Fruit fly (Drosophila melanogaster) whole organism, embryonic: ENCODE measurements around the gene Cnot4.
A peak's percentile ranks its signal among the peaks of the same experiment; 100 is the strongest.

Experiments used
- Atf-2 ChIP-seq: fragments of 200-800 bp; sonication (Bioruptor generic); optimal IDR thresholded peaks from 2 replicates; lab custom pipeline; 2016; ENCODE audit warnings: missing biosample characterization, missing genetic modification characterization
- CG10654 ChIP-seq: fragments of 200-800 bp; sonication (Bioruptor generic); optimal IDR thresholded peaks from 2 replicates; lab custom pipeline; 2016; ENCODE audit warnings: missing biosample characterization, missing genetic modification characterization
- CG12659 ChIP-seq: fragments of 200-800 bp; sonication (Bioruptor generic); optimal IDR thresholded peaks from 3 replicates; lab custom pipeline; 2017; ENCODE audit warnings: mild to moderate bottlenecking, missing biosample characterization, missing genetic modification reagents, missing genetic modification characterization
- CG13296 ChIP-seq: fragments of 200-800 bp; sonication (Bioruptor generic); optimal IDR thresholded peaks from 3 replicates; lab custom pipeline; 2018; ENCODE audit warnings: missing biosample characterization, mild to moderate bottlenecking, missing genetic modification characterization
- CG14667 ChIP-seq: fragments of 200-800 bp; sonication (Bioruptor generic); IDR thresholded peaks from 2 replicates; pipeline ENCODE4 v1.3.6; 2022; ENCODE audit warnings: missing biosample characterization, missing genetic modification characterization
- CG14860 ChIP-seq: fragments of 200-800 bp; sonication (Bioruptor generic); IDR thresholded peaks from 3 replicates; pipeline ENCODE4 v1.3.6; 2022; ENCODE audit warnings: missing biosample characterization, missing genetic modification characterization; ENCODE audit not compliant: partially characterized antibody
- CG17359 ChIP-seq: fragments of 200-800 bp; sonication (Bioruptor generic); optimal IDR thresholded peaks from 3 replicates; lab custom pipeline; 2018; ENCODE audit warnings: missing biosample characterization, mild to moderate bottlenecking, missing genetic modification characterization, moderate library complexity
- CG17829 ChIP-seq: fragments of 200-800 bp; optimal IDR thresholded peaks from 2 replicates; lab custom pipeline; 2019; ENCODE audit warnings: missing biosample characterization, mild to moderate bottlenecking, missing genetic modification characterization, moderate library complexity
- CG17912 ChIP-seq: fragments of 200-800 bp; sonication (Bioruptor generic); optimal IDR thresholded peaks from 2 replicates; lab custom pipeline; 2018; ENCODE audit warnings: missing biosample characterization, mild to moderate bottlenecking, missing genetic modification characterization
- CG18764 ChIP-seq: fragments of 200-800 bp; sonication (Bioruptor generic); optimal IDR thresholded peaks from 3 replicates; lab custom pipeline; 2016; ENCODE audit warnings: missing biosample characterization, missing genetic modification characterization
- CG34422 ChIP-seq: fragments of 200-800 bp; sonication (Bioruptor generic); IDR thresholded peaks from 3 replicates; pipeline ENCODE4 v1.3.6; 2022; ENCODE audit warnings: missing biosample characterization, missing genetic modification characterization
- CG4404 ChIP-seq: fragments of 200-800 bp; sonication (Bioruptor generic); IDR thresholded peaks from 2 replicates; pipeline ENCODE4 v1.3.6; 2022; ENCODE audit warnings: missing biosample characterization, missing genetic modification characterization
- CG7786 ChIP-seq: fragments of 200-800 bp; sonication (Bioruptor generic); optimal IDR thresholded peaks from 2 replicates; lab custom pipeline; 2016; ENCODE audit warnings: missing biosample characterization, missing genetic modification characterization
- CG7928 ChIP-seq: fragments of 200-800 bp; sonication (Bioruptor generic); optimal IDR thresholded peaks from 2 replicates; lab custom pipeline; 2017; ENCODE audit warnings: missing biosample characterization, mild to moderate bottlenecking, missing genetic modification characterization
- CG8388 ChIP-seq: fragments of 200-800 bp; sonication (Bioruptor generic); optimal IDR thresholded peaks from 2 replicates; lab custom pipeline; 2019; ENCODE audit warnings: missing biosample characterization, mild to moderate bottlenecking, missing genetic modification characterization, moderate library complexity
- CG9797 ChIP-seq: fragments of 200-800 bp; sonication (Bioruptor generic); optimal IDR thresholded peaks from 3 replicates; lab custom pipeline; 2018; ENCODE audit warnings: missing biosample characterization, mild to moderate bottlenecking, missing genetic modification characterization
- CG9817 ChIP-seq: fragments of 200-800 bp; sonication (Bioruptor generic); optimal IDR thresholded peaks from 2 replicates; lab custom pipeline; 2018; ENCODE audit warnings: missing biosample characterization, mild to moderate bottlenecking, missing genetic modification characterization, moderate library complexity
- Dad ChIP-seq: fragments of 200-800 bp; sonication (Bioruptor generic); optimal IDR thresholded peaks from 3 replicates; lab custom pipeline; 2016; ENCODE audit warnings: missing biosample characterization, missing genetic modification characterization
- Dek ChIP-seq: fragments of 200-800 bp; sonication (Bioruptor generic); optimal IDR thresholded peaks from 3 replicates; lab custom pipeline; 2019; ENCODE audit warnings: missing biosample characterization, mild to moderate bottlenecking, missing genetic modification characterization, moderate library complexity
- Dip3 ChIP-seq: fragments of 200-800 bp; sonication (Bioruptor generic); optimal IDR thresholded peaks from 3 replicates; lab custom pipeline; 2016; ENCODE audit warnings: missing biosample characterization, missing genetic modification characterization
- HLH54F ChIP-seq: fragments of 200-800 bp; sonication (Bioruptor generic); optimal IDR thresholded peaks from 3 replicates; lab custom pipeline; 2016; ENCODE audit warnings: missing biosample characterization, missing genetic modification characterization
- Hey ChIP-seq: fragments of 200-800 bp; sonication (Bioruptor generic); optimal IDR thresholded peaks from 3 replicates; lab custom pipeline; 2018; ENCODE audit warnings: missing biosample characterization, mild to moderate bottlenecking, missing genetic modification characterization
- Lhr ChIP-seq: fragments of 200-800 bp; sonication (Bioruptor generic); optimal IDR thresholded peaks from 3 replicates; lab custom pipeline; 2017; ENCODE audit warnings: mild to moderate bottlenecking, missing biosample characterization, missing genetic modification reagents, missing genetic modification characterization
- MESR4 ChIP-seq: fragments of 200-800 bp; sonication (Bioruptor generic); optimal IDR thresholded peaks from 2 replicates; lab custom pipeline; 2018; ENCODE audit warnings: missing biosample characterization, mild to moderate bottlenecking, missing genetic modification characterization, moderate library complexity
- Med ChIP-seq: fragments of 200-800 bp; sonication (Bioruptor generic); peaks from one replicate; lab custom pipeline; 2016; ENCODE audit warnings: missing biosample characterization, missing genetic modification characterization, mild to moderate bottlenecking, inconsistent platforms, moderate library complexity
- Meics ChIP-seq: fragments of 200-800 bp; sonication (Bioruptor generic); optimal IDR thresholded peaks from 2 replicates; lab custom pipeline; 2017; ENCODE audit warnings: missing biosample characterization, mild to moderate bottlenecking, missing genetic modification characterization
- Mrtf ChIP-seq: fragments of 200-800 bp; sonication (Bioruptor generic); IDR thresholded peaks from 3 replicates; pipeline ENCODE4 v1.3.6; 2022; ENCODE audit warnings: missing biosample characterization, missing genetic modification characterization
- Myb ChIP-seq: fragments of 200-800 bp; sonication (Bioruptor generic); optimal IDR thresholded peaks from 2 replicates; lab custom pipeline; 2016; ENCODE audit warnings: missing biosample characterization, missing genetic modification characterization
- Oli ChIP-seq: fragments of 200-800 bp; sonication (Bioruptor generic); optimal IDR thresholded peaks from 2 replicates; lab custom pipeline; 2018; ENCODE audit warnings: missing biosample characterization, mild to moderate bottlenecking, missing genetic modification characterization, moderate library complexity
- Pdp1 ChIP-seq, 2 experiments: fragments of 200-800 bp; sonication (Bioruptor generic); optimal IDR thresholded peaks; 3 replicates each; lab custom pipeline; 2016; ENCODE audit warnings: missing biosample characterization in 2 of 2, missing genetic modification characterization in 2 of 2, mild to moderate bottlenecking in 1 of 2, moderate library complexity in 1 of 2
- Rx ChIP-seq: fragments of 200-800 bp; sonication (Bioruptor generic); IDR thresholded peaks from 2 replicates; pipeline ENCODE4 v1.3.6; 2022; ENCODE audit warnings: missing biosample characterization, missing genetic modification characterization
- Sry-β ChIP-seq: fragments of 200-800 bp; sonication (Bioruptor generic); optimal IDR thresholded peaks from 2 replicates; lab custom pipeline; 2018; ENCODE audit warnings: missing biosample characterization, mild to moderate bottlenecking, missing genetic modification characterization, moderate library complexity
- abd-A ChIP-seq: fragments of 200-800 bp; sonication (Bioruptor generic); optimal IDR thresholded peaks from 3 replicates; lab custom pipeline; 2019; ENCODE audit warnings: missing biosample characterization, mild to moderate bottlenecking, missing genetic modification characterization, moderate library complexity
- chm ChIP-seq: fragments of 200-800 bp; sonication (Bioruptor generic); IDR thresholded peaks from 2 replicates; pipeline ENCODE4 v1.3.6; 2022; ENCODE audit warnings: missing biosample characterization, missing genetic modification characterization
- chn ChIP-seq: fragments of 200-800 bp; sonication (Bioruptor generic); optimal IDR thresholded peaks from 2 replicates; lab custom pipeline; 2016; ENCODE audit warnings: missing biosample characterization, missing genetic modification characterization
- danr ChIP-seq: fragments of 200-800 bp; sonication (Bioruptor generic); IDR thresholded peaks from 2 replicates; pipeline ENCODE4 v1.3.6; 2022; ENCODE audit warnings: missing biosample characterization, missing genetic modification characterization
- emc ChIP-seq: fragments of 200-800 bp; sonication (Bioruptor generic); optimal IDR thresholded peaks from 2 replicates; lab custom pipeline; 2016; ENCODE audit warnings: missing biosample characterization, missing genetic modification characterization
- ems ChIP-seq: fragments of 200-800 bp; sonication (Bioruptor generic); optimal IDR thresholded peaks from 3 replicates; lab custom pipeline; 2016; ENCODE audit warnings: missing biosample characterization, missing genetic modification characterization
- hkb ChIP-seq, 2 experiments: fragments of 200-800 bp in 1 of 2; fragments of >200 bp in 1 of 2; sonication (Bioruptor generic) in 1 of 2; IDR thresholded peaks in 1 of 2; optimal IDR thresholded peaks in 1 of 2; 2 replicates each; pipeline versions ENCODE4 v1.3.6 to Lab custom; 2017 to 2022; ENCODE audit warnings: missing biosample characterization in 1 of 2, missing genetic modification characterization in 1 of 2
- kay ChIP-seq: fragments of 200-800 bp; sonication (Bioruptor generic); optimal IDR thresholded peaks from 2 replicates; lab custom pipeline; 2016; ENCODE audit warnings: missing biosample characterization, missing genetic modification characterization
- klu ChIP-seq: fragments of 200-800 bp; sonication (Bioruptor generic); IDR thresholded peaks from 2 replicates; pipeline ENCODE4 v1.3.6; 2022; ENCODE audit warnings: missing biosample characterization, missing genetic modification characterization
- lbe ChIP-seq: fragments of 200-800 bp; sonication (Bioruptor generic); optimal IDR thresholded peaks from 2 replicates; lab custom pipeline; 2016; ENCODE audit warnings: missing biosample characterization, mild to moderate bottlenecking, missing genetic modification characterization
- lov ChIP-seq, 2 experiments: fragments of 200-800 bp in 1 of 2; fragments of >200 bp in 1 of 2; sonication (Bioruptor generic) in 1 of 2; IDR thresholded peaks in 1 of 2; optimal IDR thresholded peaks in 1 of 2; 2 replicates in 1 of 2; 3 replicates in 1 of 2; pipeline versions ENCODE4 v1.3.6 to Lab custom; 2017 to 2022; ENCODE audit warnings: missing biosample characterization in 1 of 2, missing genetic modification characterization in 1 of 2
- mld ChIP-seq: fragments of 200-800 bp; sonication (Bioruptor generic); IDR thresholded peaks from 3 replicates; pipeline ENCODE4 v1.3.6; 2022; ENCODE audit warnings: missing biosample characterization, missing genetic modification characterization; ENCODE audit not compliant: partially characterized antibody
- nau ChIP-seq: fragments of 200-800 bp; sonication (Bioruptor generic); optimal IDR thresholded peaks from 3 replicates; lab custom pipeline; 2017; ENCODE audit warnings: missing biosample characterization, mild to moderate bottlenecking, missing genetic modification characterization, missing genetic modification reagents
- nmo ChIP-seq: fragments of 200-800 bp; sonication (Bioruptor generic); optimal IDR thresholded peaks from 2 replicates; lab custom pipeline; 2018; ENCODE audit warnings: missing biosample characterization, mild to moderate bottlenecking, missing genetic modification characterization, moderate library complexity
- nom ChIP-seq: fragments of 200-800 bp; sonication (Bioruptor generic); optimal IDR thresholded peaks from 2 replicates; lab custom pipeline; 2017; ENCODE audit warnings: missing biosample characterization, missing genetic modification characterization, mild to moderate bottlenecking, moderate library complexity, missing genetic modification reagents
- sisA ChIP-seq: fragments of 200-800 bp; sonication (Bioruptor generic); IDR thresholded peaks from 2 replicates; pipeline ENCODE4 v1.3.6; 2022; ENCODE audit warnings: missing biosample characterization, missing genetic modification characterization
- wdn ChIP-seq: fragments of 200-800 bp; sonication (Bioruptor generic); IDR thresholded peaks from 2 replicates; pipeline ENCODE4 v1.3.6; 2022; ENCODE audit warnings: missing biosample characterization, missing genetic modification characterization

Cnot4 gene

dm6 chr2L:10356508-10356907 is 40.0 kb upstream of the Cnot4 start, which contains the start of the genes CtsL4 and ClpP (continued):
- TF ChIP-seq Pdp1 (GFP tag; optimal IDR thresholded peaks at IDR 0.05; lab: Kevin White, UChicago) (peak; percentile 29 to 97), CG17359 (tag; lab: Kevin White, UChicago) (peak; percentile 18), CG17912 (GFP tag; lab: Kevin White, UChicago) (peak; percentile 23), wdn (GFP tag; lab: Robert Waterston, UW) (no peak), Rx (no peak), Lhr (GFP tag; lab: Kevin White, UChicago) (peak; percentile 62), chn (peak; percentile 13), lov (optimal IDR thresholded peaks at IDR 0.05; lab: Kevin White, UChicago) (no peak), lov (GFP tag; IDR thresholded peaks at IDR 0.05; lab: Robert Waterston, UW) (0 out of 3 replicates have a peak, but pooled peaks have one; percentile 9), MESR4 (GFP tag; lab: Kevin White, UChicago) (no peak), Atf-2 (GFP tag; lab: Kevin White, UChicago) (no peak), CG10654 (GFP tag; lab: Kevin White, UChicago) (peak; percentile 4), Hey (tag; lab: Kevin White, UChicago) (no peak), Oli (tag; lab: Kevin White, UChicago) (peak; percentile 45), CG14860 (GFP tag; lab: Robert Waterston, UW) (no peak), kay (GFP tag; lab: Kevin White, UChicago) (peak; percentile 13), CG8388 (peak; percentile 68), mld (GFP tag; lab: Robert Waterston, UW) (no peak), CG7928 (GFP tag; lab: Kevin White, UChicago) (no peak), Dad (GFP tag; lab: Kevin White, UChicago) (no peak), Mrtf (GFP tag; lab: Robert Waterston, UW) (peak; percentile 39; the same call in 1 of the 3 replicates), CG18764 (peak; percentile 17), nom (GFP tag; lab: Kevin White, UChicago) (no peak), CG13296 (GFP tag; lab: Kevin White, UChicago) (peak; percentile 40), sisA (peak; percentile 32; the same call in 1 of the 2 replicates), Meics (no peak), klu (no peak), danr (GFP tag; lab: Robert Waterston, UW) (no peak), CG17829 (tag; lab: Kevin White, UChicago) (peak; percentile 66), CG9817 (tag; lab: Kevin White, UChicago) (peak; percentile 34), lbe (GFP tag; lab: Kevin White, UChicago) (no peak), hkb (optimal IDR thresholded peaks at IDR 0.05; lab: Kevin White, UChicago) (no peak), hkb (GFP tag; IDR thresholded peaks at IDR 0.05; lab: Robert Waterston, UW) (0 out of 2 replicates have a peak, but pooled peaks have one; percentile 34), abd-A (no peak), CG9797 (peak; percentile 1), CG4404 (GFP tag; lab: Robert Waterston, UW) (0 out of 2 replicates have a peak, but pooled peaks have one; percentile 17), CG12659 (peak; percentile 76), Sry-β (peak; percentile 21), emc (GFP tag; lab: Kevin White, UChicago) (no peak), nmo (GFP tag; lab: Kevin White, UChicago) (peak; percentile 64), CG34422 (GFP tag; lab: Robert Waterston, UW) (peak; percentile 65; the same call in 1 of the 3 replicates), chm (GFP tag; lab: Robert Waterston, UW) (peak; percentile 64; the same call in 1 of the 2 replicates), CG14667 (GFP tag; lab: Robert Waterston, UW) (peak; percentile 85), Dip3 (GFP tag; lab: Kevin White, UChicago) (peak; percentile 50), Med (GFP tag; lab: Kevin White, UChicago) (peak; percentile 77), ems (GFP tag; lab: Kevin White, UChicago) (no peak), HLH54F (peak; percentile 34), nau (GFP tag; lab: Kevin White, UChicago) (no peak), CG7786 (GFP tag; lab: Kevin White, UChicago) (peak; percentile 11), Dek (peak; percentile 33), Myb (GFP tag; lab: Kevin White, UChicago) (peak; percentile 15)
